Worm (Caenorhabditis elegans): Measurements from ENCODE around the gene T05C7.9.

DNA sequence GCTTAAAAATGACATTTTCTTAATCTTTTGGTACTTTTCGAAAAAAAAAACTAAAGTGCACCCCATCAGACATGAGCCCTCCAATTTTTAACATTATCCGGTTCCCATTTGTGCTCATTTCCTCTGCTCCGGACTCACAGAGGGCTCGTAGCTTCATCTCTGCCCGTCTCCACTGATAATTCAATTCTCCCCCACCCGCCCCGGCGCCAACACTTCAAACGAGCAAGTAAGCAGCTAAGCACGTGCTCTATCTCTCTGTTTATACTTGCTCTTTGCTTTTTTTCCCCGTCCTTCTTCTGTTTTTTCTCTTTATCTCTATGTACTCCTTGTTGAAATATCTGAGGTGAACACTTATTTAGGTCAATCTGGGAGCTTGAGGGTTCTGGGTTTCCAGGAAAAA is at the start of gene T05C7.9:
- no peak for TF ChIP-seq elt-2 (tag; optimal IDR thresholded peaks at IDR 0.05)
- no peak for TF ChIP-seq sdc-2 (tag; optimal IDR thresholded peaks at IDR 0.05)
- no peak for TF ChIP-seq nhr-11 (tag; optimal IDR thresholded peaks at IDR 0.05)
- no peak for TF ChIP-seq lim-6 (tag; optimal IDR thresholded peaks at IDR 0.05)
- no peak for TF ChIP-seq nfya-1 (tag; optimal IDR thresholded peaks at IDR 0.05)
- TF ChIP-seq ceh-14 (tag; optimal IDR thresholded peaks at IDR 0.05) = no peak
